Worm (Caenorhabditis elegans) whole organism, young adult: Measurements from ENCODE around the gene srh-47.

Experiments
- B0336.3 ChIP-seq: fragments of 200-800 bp; sonication (Bioruptor generic); IDR thresholded peaks from 2 replicates; pipeline ENCODE4 v1.3.6; 2022; ENCODE audit warnings: missing genetic modification characterization, missing compliant biosample characterization
- C17E4.6 ChIP-seq: fragments of 200-800 bp; sonication (Bioruptor generic); IDR thresholded peaks from 2 replicates; pipeline ENCODE4 v1.3.6; 2022; ENCODE audit warnings: missing genetic modification reagents, missing genetic modification characterization, missing compliant biosample characterization
- F23B12.7 ChIP-seq: sonication (generic microtip); optimal IDR thresholded peaks from 2 replicates; lab custom pipeline; 2017; ENCODE audit warnings: missing genetic modification characterization, mild to moderate bottlenecking, missing compliant biosample characterization, antibody characterized with exemption, moderate library complexity; ENCODE audit not compliant: insufficient read depth
- F52B5.7 ChIP-seq: sonication (generic microtip); optimal IDR thresholded peaks from 2 replicates; lab custom pipeline; 2016; ENCODE audit warnings: mild to moderate bottlenecking, missing genetic modification characterization, missing compliant biosample characterization
- F55B11.4 ChIP-seq: sonication (generic microtip); optimal IDR thresholded peaks from 2 replicates; lab custom pipeline; 2016; ENCODE audit warnings: missing compliant biosample characterization, missing genetic modification characterization, borderline replicate concordance; ENCODE audit not compliant: insufficient read depth
- F57C9.4 ChIP-seq: sonication (generic microtip); optimal IDR thresholded peaks from 2 replicates; lab custom pipeline; 2017; ENCODE audit warnings: mild to moderate bottlenecking, missing genetic modification characterization, missing compliant biosample characterization
- Y53F4B.3 ChIP-seq: fragments of 200-800 bp; sonication (Bioruptor generic); IDR thresholded peaks from 2 replicates; pipeline ENCODE4 v1.3.6; 2022; ENCODE audit warnings: missing genetic modification reagents, missing genetic modification characterization, missing compliant biosample characterization
- Y53G8AR.9 ChIP-seq: fragments of 200-800 bp; sonication (Bioruptor generic); conservative IDR thresholded peaks from 2 replicates; pipeline ENCODE4 v1.3.6; 2022; ENCODE audit warnings: missing genetic modification reagents, missing genetic modification characterization, missing compliant biosample characterization
- Y95B8A.8 ChIP-seq: fragments of 200-800 bp; sonication (Bioruptor generic); IDR thresholded peaks from 2 replicates; pipeline ENCODE4 v1.3.6; 2022; ENCODE audit warnings: missing genetic modification reagents, missing genetic modification characterization, missing compliant biosample characterization
- aptf-2 ChIP-seq: fragments of 200-800 bp; sonication (Bioruptor generic); conservative IDR thresholded peaks from 2 replicates; pipeline ENCODE4 v1.3.6; 2022; ENCODE audit warnings: missing genetic modification reagents, missing genetic modification characterization, missing compliant biosample characterization
- attf-6 ChIP-seq: fragments of 200-800 bp; sonication (Bioruptor generic); IDR thresholded peaks from 2 replicates; pipeline ENCODE4 v1.3.6; 2022; ENCODE audit warnings: missing genetic modification reagents, missing genetic modification characterization, missing compliant biosample characterization
- die-1 ChIP-seq: sonication (generic microtip); optimal IDR thresholded peaks from 2 replicates; lab custom pipeline; 2016; ENCODE audit warnings: missing genotype, mild to moderate bottlenecking, missing genetic modification characterization, missing compliant biosample characterization
- dox-1 ChIP-seq: fragments of 200-800 bp; sonication (Bioruptor generic); IDR thresholded peaks from 2 replicates; pipeline ENCODE4 v1.3.6; 2022; ENCODE audit warnings: missing genetic modification reagents, missing genetic modification characterization, missing compliant biosample characterization
- efl-1 ChIP-seq: fragments of 150-350 bp; optimal IDR thresholded peaks from 2 replicates; lab custom pipeline; 2014; ENCODE audit warnings: missing biosample characterization, missing genetic modification reagents, missing genetic modification characterization
- egl-18 ChIP-seq: fragments of 200-800 bp; sonication (Bioruptor generic); IDR thresholded peaks from 2 replicates; pipeline ENCODE4 v1.3.6; 2022; ENCODE audit warnings: missing genetic modification reagents, missing genetic modification characterization, missing compliant biosample characterization
- ekl-4 ChIP-seq: fragments of 200-800 bp; sonication (Bioruptor generic); IDR thresholded peaks from 2 replicates; pipeline ENCODE4 v1.3.6; 2022; ENCODE audit warnings: missing genetic modification reagents, missing genetic modification characterization, missing compliant biosample characterization
- fkh-3 ChIP-seq: sonication (generic microtip); optimal IDR thresholded peaks from 2 replicates; lab custom pipeline; 2016; ENCODE audit warnings: mild to moderate bottlenecking, missing genetic modification characterization, missing compliant biosample characterization
- gei-17 ChIP-seq: fragments of 200-800 bp; sonication (Bioruptor generic); optimal IDR thresholded peaks from 2 replicates; lab custom pipeline; 2018; ENCODE audit warnings: mild to moderate bottlenecking, missing genetic modification characterization, missing compliant biosample characterization
- hmg-1.2 ChIP-seq: fragments of 200-800 bp; sonication (Bioruptor generic); IDR thresholded peaks from 2 replicates; pipeline ENCODE4 v1.3.6; 2022; ENCODE audit warnings: missing genetic modification reagents, missing genetic modification characterization, missing compliant biosample characterization
- lin-26 ChIP-seq: fragments of 200-800 bp; sonication (Bioruptor generic); IDR thresholded peaks from 2 replicates; pipeline ENCODE4 v1.3.6; 2022; ENCODE audit warnings: missing genetic modification reagents, missing genetic modification characterization, missing compliant biosample characterization
- lsl-1 ChIP-seq: fragments of 200-800 bp; sonication (Bioruptor generic); optimal IDR thresholded peaks from 2 replicates; lab custom pipeline; 2018; ENCODE audit warnings: mild to moderate bottlenecking, missing genetic modification characterization, moderate library complexity, missing compliant biosample characterization
- madf-10 ChIP-seq: sonication (generic microtip); optimal IDR thresholded peaks from 2 replicates; lab custom pipeline; 2016; ENCODE audit warnings: mild to moderate bottlenecking, missing genetic modification characterization, missing compliant biosample characterization
- nhr-179 ChIP-seq: sonication (generic microtip); optimal IDR thresholded peaks from 2 replicates; lab custom pipeline; 2016; ENCODE audit warnings: mild to moderate bottlenecking, missing genetic modification characterization, missing compliant biosample characterization
- pbrm-1 ChIP-seq: fragments of 200-800 bp; sonication (Bioruptor generic); IDR thresholded peaks from 2 replicates; pipeline ENCODE4 v1.3.6; 2022; ENCODE audit warnings: missing genetic modification reagents, missing genetic modification characterization, missing compliant biosample characterization
- rpc-1 ChIP-seq, 2 experiments: fragments of 150-350 bp in 1 of 2; sonication (generic microtip) in 1 of 2; optimal IDR thresholded peaks; 2 replicates each; lab custom pipeline; 2014 to 2018; ENCODE audit warnings: missing biosample characterization in 1 of 2, missing genetic modification characterization in 1 of 2, missing genetic modification reagents in 1 of 2, missing genotype in 1 of 2
- tbx-9 ChIP-seq: sonication (generic microtip); optimal IDR thresholded peaks from 2 replicates; lab custom pipeline; 2016; ENCODE audit warnings: borderline replicate concordance, missing genetic modification characterization, inconsistent platforms, missing compliant biosample characterization
- tlf-1 ChIP-seq: fragments of 200-800 bp; sonication (Bioruptor generic); optimal IDR thresholded peaks from 2 replicates; lab custom pipeline; 2018; ENCODE audit warnings: mild to moderate bottlenecking, missing genetic modification characterization, missing compliant biosample characterization
- unc-130 ChIP-seq: sonication (generic microtip); optimal IDR thresholded peaks from 2 replicates; lab custom pipeline; 2016; ENCODE audit warnings: missing genetic modification reagents, missing genetic modification characterization, missing compliant biosample characterization
- unc-62 ChIP-seq: fragments of 150-350 bp; optimal IDR thresholded peaks from 2 replicates; lab custom pipeline; 2014; ENCODE audit warnings: missing biosample characterization, missing genetic modification reagents, missing genetic modification characterization
- zfh-2 ChIP-seq: fragments of 200-800 bp; sonication (Bioruptor generic); conservative IDR thresholded peaks from 2 replicates; pipeline ENCODE4 v1.3.6; 2022; ENCODE audit warnings: missing genetic modification reagents, missing genetic modification characterization, missing compliant biosample characterization
- ztf-25 ChIP-seq: fragments of 200-800 bp; sonication (Bioruptor generic); IDR thresholded peaks from 2 replicates; pipeline ENCODE4 v1.3.6; 2022; ENCODE audit warnings: missing genetic modification reagents, missing genetic modification characterization, missing compliant biosample characterization
- ztf-6 ChIP-seq: fragments of 200-800 bp; sonication (Bioruptor generic); IDR thresholded peaks from 2 replicates; pipeline ENCODE4 v1.3.6; 2022; ENCODE audit warnings: missing genetic modification reagents, missing genetic modification characterization, missing compliant biosample characterization

Gene srh-47

DNA sequence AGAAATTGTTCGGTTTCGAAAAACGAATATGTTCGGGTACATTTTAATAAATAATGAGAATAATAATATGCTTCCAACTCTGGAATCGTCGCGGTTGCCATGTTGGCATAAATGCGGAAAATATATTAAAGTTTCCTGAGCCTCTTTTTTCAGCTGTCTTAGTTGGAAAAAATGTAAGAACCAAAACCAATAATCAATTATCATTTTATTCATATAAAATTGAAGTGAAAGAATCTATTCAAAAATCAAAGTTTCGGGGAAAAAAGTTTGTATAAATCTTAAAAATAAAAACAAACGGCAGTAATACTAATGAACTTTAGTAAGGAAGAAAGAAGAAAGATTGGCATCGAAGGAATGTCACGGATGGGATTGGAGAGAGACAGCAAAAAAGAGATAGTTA is 4.4 kb upstream of the srh-47 start, which contains the start of gene srh-45:
Gene srh-45, minus strand, starts transcription at position 101 of the 400 bp plus-strand sequence.
- no peak for TF ChIP-seq efl-1 (GFP tag; lab: Kevin White, UChicago)
- no peak for TF ChIP-seq madf-10
- TF ChIP-seq rpc-1 (optimal IDR thresholded peaks at IDR 0.05; lab: Kevin White, UChicago), result no peak
- no peak for TF ChIP-seq rpc-1 (tag; optimal IDR thresholded peaks at IDR 0.05; lab: Kevin White, UChicago)
- TF ChIP-seq ztf-6 (GFP tag; lab: Robert Waterston, UW), result no peak
- no peak for TF ChIP-seq tbx-9 (tag; lab: Kevin White, UChicago)
- TF ChIP-seq aptf-2, result no peak
- no peak for TF ChIP-seq attf-6 (GFP tag; lab: Robert Waterston, UW)
- TF ChIP-seq Y95B8A.8 (GFP tag; lab: Robert Waterston, UW), result no peak
- TF ChIP-seq Y53G8AR.9 (GFP tag; lab: Robert Waterston, UW), result no peak
- no peak for TF ChIP-seq ztf-25 (GFP tag; lab: Robert Waterston, UW)
- TF ChIP-seq C17E4.6 (GFP tag; lab: Robert Waterston, UW), result no peak
- no peak for TF ChIP-seq F55B11.4 (tag; lab: Kevin White, UChicago)
- TF ChIP-seq B0336.3, result no peak
- no peak for TF ChIP-seq fkh-3 (tag; lab: Kevin White, UChicago)
- no peak for TF ChIP-seq zfh-2 (GFP tag; lab: Robert Waterston, UW)
- TF ChIP-seq die-1, result no peak

DNA sequence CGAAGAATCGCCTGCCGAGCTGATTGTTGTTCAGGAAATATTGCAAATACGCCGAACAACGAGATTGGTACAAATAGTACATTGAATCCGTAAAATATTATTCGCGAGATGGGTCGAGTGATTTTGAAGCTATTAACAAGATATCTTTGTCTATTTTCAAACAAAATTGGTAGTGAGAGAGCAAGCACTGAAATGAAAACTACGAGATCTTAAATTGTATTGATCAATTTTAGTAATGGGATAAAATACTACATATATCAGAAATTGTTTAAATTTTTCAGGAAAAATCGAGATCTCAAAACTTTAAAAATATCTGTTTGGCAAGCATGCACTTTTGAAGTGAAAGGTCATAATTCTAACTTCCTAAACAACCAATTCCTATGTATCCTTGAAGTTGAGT is 3.8 kb upstream of the srh-47 start:
- no peak for TF ChIP-seq rpc-1 (optimal IDR thresholded peaks at IDR 0.05; lab: Kevin White, UChicago)
- TF ChIP-seq rpc-1 (tag; optimal IDR thresholded peaks at IDR 0.05; lab: Kevin White, UChicago), result no peak
- TF ChIP-seq dox-1 (GFP tag; lab: Robert Waterston, UW), result no peak
- no peak for TF ChIP-seq tlf-1 (GFP tag; lab: Kevin White, UChicago)
- TF ChIP-seq F52B5.7 (tag; lab: Kevin White, UChicago), result no peak
- TF ChIP-seq tbx-9 (tag; lab: Kevin White, UChicago), result no peak
- TF ChIP-seq pbrm-1 (GFP tag; lab: Robert Waterston, UW), result no peak
- TF ChIP-seq unc-130, result no peak
- TF ChIP-seq hmg-1.2 (GFP tag; lab: Robert Waterston, UW), result no peak
- no peak for TF ChIP-seq gei-17
- TF ChIP-seq egl-18 (GFP tag; lab: Robert Waterston, UW), result no peak
- no peak for TF ChIP-seq ekl-4 (GFP tag; lab: Robert Waterston, UW)
- TF ChIP-seq lsl-1, result no peak
- no peak for TF ChIP-seq fkh-3 (tag; lab: Kevin White, UChicago)

DNA sequence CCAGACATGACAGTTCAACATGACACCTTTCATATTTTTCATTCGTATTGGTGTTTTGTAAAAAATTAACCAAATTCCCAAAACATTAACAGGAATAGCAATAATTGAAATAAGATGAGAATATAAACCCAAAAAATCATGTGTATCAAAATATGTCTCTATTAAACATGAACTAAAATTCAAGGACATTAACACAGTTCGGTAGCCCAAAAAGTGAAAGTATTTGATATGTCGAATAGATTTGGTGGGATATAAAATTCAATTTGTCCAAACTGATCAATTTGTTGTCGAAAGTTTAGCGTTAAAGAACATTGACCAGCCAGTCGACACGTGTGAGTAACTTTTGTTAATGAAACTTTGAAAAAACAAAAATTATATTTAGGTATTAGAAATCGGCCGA is 2.3 kb upstream of the srh-47 start, which contains the start of gene srh-46:
Gene srh-46, minus strand, starts transcription at position 189 of the 400 bp plus-strand sequence.
- TF ChIP-seq Y53G8AR.9 (GFP tag; lab: Robert Waterston, UW), result no peak
- TF ChIP-seq, all 124 proteins: peak for 0

DNA sequence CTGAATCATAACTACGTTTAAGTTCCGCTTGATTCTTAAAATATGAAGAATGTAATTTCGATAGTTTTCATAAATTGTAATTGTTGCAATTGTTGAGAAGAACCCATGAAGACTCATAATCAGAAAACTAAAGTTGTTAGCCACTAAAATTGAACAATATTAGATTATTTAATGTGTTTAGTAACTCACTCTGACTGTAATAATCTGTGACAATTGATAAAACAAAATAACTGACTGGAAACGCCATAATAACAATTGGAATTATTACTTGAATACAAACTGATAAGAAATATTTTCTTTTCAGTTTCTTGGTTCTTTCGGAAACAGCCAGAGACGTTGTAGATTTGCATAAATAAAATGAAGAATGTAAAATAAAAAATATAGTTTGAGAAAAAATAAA is 1.0 kb downstream of the srh-47 start:
- TF ChIP-seq nhr-179 (tag; lab: Kevin White, UChicago), result no peak
- no peak for TF ChIP-seq attf-6 (GFP tag; lab: Robert Waterston, UW)
- TF ChIP-seq F23B12.7 (tag; lab: Kevin White, UChicago), result no peak
- no peak for TF ChIP-seq Y53F4B.3 (GFP tag; lab: Robert Waterston, UW)
- no peak for TF ChIP-seq tbx-9 (tag; lab: Kevin White, UChicago)
- no peak for TF ChIP-seq lin-26 (GFP tag; lab: Robert Waterston, UW)
- no peak for TF ChIP-seq unc-62 (GFP tag; lab: Kevin White, UChicago)
- no peak for TF ChIP-seq F57C9.4 (tag; lab: Kevin White, UChicago)
